Worm (Caenorhabditis elegans): Measurements from ENCODE around the gene W10D9.3.

- no peak for TF ChIP-seq ceh-82 (tag; optimal IDR thresholded peaks at IDR 0.05)
- TF ChIP-seq lin-13 (GFP tag; optimal IDR thresholded peaks at IDR 0.05), result no peak
- TF ChIP-seq skn-1 (tag; optimal IDR thresholded peaks at IDR 0.05), result no peak
- no peak for TF ChIP-seq sma-3 (GFP tag; optimal IDR thresholded peaks at IDR 0.05)
- TF ChIP-seq snpc-4 (tag; optimal IDR thresholded peaks at IDR 0.05), result no peak
- TF ChIP-seq unc-62 (GFP tag; optimal IDR thresholded peaks at IDR 0.05), result no peak
- no peak for TF ChIP-seq unc-39 (tag; optimal IDR thresholded peaks at IDR 0.05)
- TF ChIP-seq ceh-16 (tag; optimal IDR thresholded peaks at IDR 0.05), result no peak
- TF ChIP-seq lsy-2 (tag; optimal IDR thresholded peaks at IDR 0.05), result no peak
- TF ChIP-seq ama-1 (optimal IDR thresholded peaks at IDR 0.05), result no peak
- no peak for TF ChIP-seq ztf-11 (tag; optimal IDR thresholded peaks at IDR 0.05)
- no peak for TF ChIP-seq peb-1 (tag; optimal IDR thresholded peaks at IDR 0.05)
- TF ChIP-seq nhr-77 (tag; optimal IDR thresholded peaks at IDR 0.05), result no peak
- no peak for TF ChIP-seq zag-1 (tag; optimal IDR thresholded peaks at IDR 0.05)
Measured at ce11 chrII:467265-467664, 6.5 kb upstream of the W10D9.3 start, which contains the start of gene nfyb-1.
